Worm (Caenorhabditis elegans) whole organism, L4 larva: ENCODE results near the gene lipl-4.

Experiments used
- D1046.2 ChIP-seq: fragments of 200-800 bp; sonication (Bioruptor generic); IDR thresholded peaks from 2 replicates; pipeline ENCODE4 v1.3.6; 2022; ENCODE audit warnings: missing genetic modification characterization, missing compliant biosample characterization
- T20F7.1 ChIP-seq: fragments of 200-800 bp; sonication (Bioruptor generic); optimal IDR thresholded peaks from 2 replicates; lab custom pipeline; 2018; ENCODE audit warnings: mild to moderate bottlenecking, missing genetic modification characterization, missing compliant biosample characterization
- T26A8.4 ChIP-seq: fragments of 200-800 bp; sonication (Bioruptor generic); IDR thresholded peaks from 2 replicates; pipeline ENCODE4 v1.3.6; 2022; ENCODE audit warnings: missing genetic modification characterization, missing compliant biosample characterization
- aha-1 ChIP-seq: fragments of 150-350 bp; peaks from one replicate; lab custom pipeline; 2014; ENCODE audit warnings: missing biosample characterization, missing genetic modification characterization
- attf-4 ChIP-seq: sonication (generic microtip); optimal IDR thresholded peaks from 3 replicates; lab custom pipeline; 2017; ENCODE audit warnings: missing biosample characterization, missing genetic modification characterization
- ceh-28 ChIP-seq: fragments of 150-350 bp; optimal IDR thresholded peaks from 2 replicates; lab custom pipeline; 2014; ENCODE audit warnings: missing biosample characterization, missing genetic modification reagents, missing genetic modification characterization
- ceh-32 ChIP-seq: sonication (generic microtip); optimal IDR thresholded peaks from 2 replicates; lab custom pipeline; 2016; ENCODE audit warnings: mild to moderate bottlenecking, missing genetic modification characterization, missing compliant biosample characterization; ENCODE audit not compliant: poor library complexity
- ceh-44 ChIP-seq: fragments of 200-800 bp; sonication (Bioruptor generic); IDR thresholded peaks from 2 replicates; pipeline ENCODE4 v1.3.6; 2022; ENCODE audit warnings: missing genetic modification reagents, missing genetic modification characterization, missing compliant biosample characterization
- ceh-62 ChIP-seq: sonication (generic microtip); optimal IDR thresholded peaks from 2 replicates; lab custom pipeline; 2017; ENCODE audit warnings: missing biosample characterization, missing genetic modification characterization
- ctbp-1 ChIP-seq: fragments of 200-800 bp; sonication (Bioruptor generic); IDR thresholded peaks from 2 replicates; pipeline ENCODE4 v1.3.6; 2022; ENCODE audit warnings: missing genetic modification reagents, missing genetic modification characterization, missing compliant biosample characterization
- daf-12 ChIP-seq: fragments of 150-350 bp; optimal IDR thresholded peaks from 2 replicates; lab custom pipeline; 2014; ENCODE audit warnings: missing biosample characterization, missing genetic modification reagents, missing genetic modification characterization
- daf-16 ChIP-seq, 3 experiments: sonication (generic microtip); optimal IDR thresholded peaks; 2 replicates each; lab custom pipeline; 2016 to 2017; ENCODE audit warnings: missing genetic modification characterization in 3 of 3, missing genetic modification reagents in 3 of 3, mild to moderate bottlenecking in 2 of 3, missing compliant biosample characterization in 2 of 3, missing biosample characterization in 1 of 3, moderate library complexity in 1 of 3
- dmd-8 ChIP-seq: fragments of 200-800 bp; sonication (Bioruptor generic); IDR thresholded peaks from 2 replicates; pipeline ENCODE4 v1.3.6; 2022; ENCODE audit warnings: missing genetic modification characterization, missing compliant biosample characterization
- dmd-9 ChIP-seq: fragments of 200-800 bp; sonication (Bioruptor generic); IDR thresholded peaks from 2 replicates; pipeline ENCODE4 v1.3.6; 2022; ENCODE audit warnings: missing genetic modification reagents, missing genetic modification characterization, missing compliant biosample characterization
- duxl-1 ChIP-seq: sonication (generic microtip); optimal IDR thresholded peaks from 2 replicates; lab custom pipeline; 2016; ENCODE audit warnings: mild to moderate bottlenecking, missing genetic modification characterization, moderate library complexity, missing compliant biosample characterization; ENCODE audit not compliant: poor library complexity
- egl-43 ChIP-seq: fragments of 200-800 bp; sonication (Bioruptor generic); IDR thresholded peaks from 2 replicates; pipeline ENCODE4 v1.3.6; 2022; ENCODE audit warnings: missing genetic modification reagents, missing genetic modification characterization, missing compliant biosample characterization
- hlh-11 ChIP-seq: fragments of 200-800 bp; sonication (Bioruptor generic); optimal IDR thresholded peaks from 2 replicates; lab custom pipeline; 2018; ENCODE audit warnings: mild to moderate bottlenecking, missing genetic modification characterization, missing compliant biosample characterization
- hlh-30 ChIP-seq: sonication (generic microtip); optimal IDR thresholded peaks from 2 replicates; lab custom pipeline; 2017; ENCODE audit warnings: antibody characterized with exemption, mild to moderate bottlenecking, missing genetic modification characterization, missing compliant biosample characterization; ENCODE audit not compliant: insufficient read depth
- jun-1 ChIP-seq: fragments of 150-350 bp; optimal IDR thresholded peaks from 2 replicates; lab custom pipeline; 2014; ENCODE audit warnings: missing biosample characterization, missing genetic modification reagents, missing genetic modification characterization
- lim-7 ChIP-seq: fragments of 200-800 bp; sonication (Bioruptor generic); IDR thresholded peaks from 2 replicates; pipeline ENCODE4 v1.3.6; 2022; ENCODE audit warnings: missing genetic modification characterization, missing compliant biosample characterization
- lin-1 ChIP-seq: fragments of 200-800 bp; sonication (Bioruptor generic); IDR thresholded peaks from 2 replicates; pipeline ENCODE4 v1.3.6; 2022; ENCODE audit warnings: missing genetic modification reagents, missing genetic modification characterization, missing compliant biosample characterization
- lin-38 ChIP-seq: fragments of 200-800 bp; sonication (Bioruptor generic); IDR thresholded peaks from 2 replicates; pipeline ENCODE4 v1.3.6; 2022; ENCODE audit warnings: missing genetic modification reagents, missing genetic modification characterization, missing compliant biosample characterization
- lsy-2 ChIP-seq, 2 experiments: fragments of 150-350 bp in 1 of 2; sonication (generic microtip) in 1 of 2; optimal IDR thresholded peaks; 2 replicates each; lab custom pipeline; 2014 to 2017; ENCODE audit warnings: missing biosample characterization in 2 of 2, missing genetic modification characterization in 2 of 2
- mdt-29 ChIP-seq: fragments of 200-800 bp; sonication (Bioruptor generic); IDR thresholded peaks from 2 replicates; pipeline ENCODE4 v1.3.6; 2022; ENCODE audit warnings: missing genetic modification reagents, missing genetic modification characterization, missing compliant biosample characterization
- mep-1 ChIP-seq: fragments of 150-350 bp; sonication (generic microtip); optimal IDR thresholded peaks from 3 replicates; lab custom pipeline; 2014; ENCODE audit warnings: missing biosample characterization, missing genetic modification characterization
- mxl-2 ChIP-seq: fragments of 200-800 bp; sonication (Bioruptor generic); conservative IDR thresholded peaks from 2 replicates; pipeline ENCODE4 v1.3.6; 2022; ENCODE audit warnings: missing genetic modification reagents, missing genetic modification characterization, missing compliant biosample characterization
- mxl-3 ChIP-seq: fragments of 200-800 bp; sonication (Bioruptor generic); optimal IDR thresholded peaks from 2 replicates; lab custom pipeline; 2018; ENCODE audit warnings: mild to moderate bottlenecking, missing genetic modification characterization, missing compliant biosample characterization
- nhr-102 ChIP-seq: sonication (generic microtip); optimal IDR thresholded peaks from 2 replicates; lab custom pipeline; 2016; ENCODE audit warnings: mild to moderate bottlenecking, missing genetic modification characterization, moderate library complexity, missing compliant biosample characterization
- nhr-11 ChIP-seq: fragments of 150-350 bp; optimal IDR thresholded peaks from 2 replicates; lab custom pipeline; 2014; ENCODE audit warnings: missing biosample characterization, missing genetic modification characterization
- nhr-25 ChIP-seq: sonication (generic microtip); optimal IDR thresholded peaks from 2 replicates; lab custom pipeline; 2017; ENCODE audit warnings: missing genetic modification characterization, mild to moderate bottlenecking, missing compliant biosample characterization, antibody characterized with exemption, moderate library complexity, borderline replicate concordance; ENCODE audit not compliant: insufficient read depth
- nhr-28 ChIP-seq: fragments of 150-350 bp; optimal IDR thresholded peaks from 2 replicates; lab custom pipeline; 2014; ENCODE audit warnings: missing biosample characterization, missing genetic modification characterization
- nhr-48 ChIP-seq: sonication (generic microtip); optimal IDR thresholded peaks from 2 replicates; lab custom pipeline; 2016; ENCODE audit warnings: mild to moderate bottlenecking, missing genetic modification characterization, missing compliant biosample characterization
- nhr-6 ChIP-seq: fragments of 150-350 bp; optimal IDR thresholded peaks from 2 replicates; lab custom pipeline; 2014; ENCODE audit warnings: missing biosample characterization, missing genetic modification characterization
- pha-4 ChIP-seq, 2 experiments: fragments of 150-350 bp in 1 of 2; fragments of 200-800 bp in 1 of 2; sonication (Bioruptor generic) in 1 of 2; IDR thresholded peaks in 1 of 2; optimal IDR thresholded peaks in 1 of 2; 2 replicates each; pipeline versions ENCODE4 v1.3.6 to Lab custom; 2014 to 2022; ENCODE audit warnings: missing genetic modification characterization in 2 of 2, missing genetic modification reagents in 2 of 2, missing biosample characterization in 1 of 2, missing compliant biosample characterization in 1 of 2
- pqm-1 ChIP-seq: sonication (generic microtip); optimal IDR thresholded peaks from 2 replicates; lab custom pipeline; 2017; ENCODE audit warnings: missing biosample characterization, missing genetic modification characterization
- set-16 ChIP-seq: fragments of 200-800 bp; sonication (Bioruptor generic); IDR thresholded peaks from 2 replicates; pipeline ENCODE4 v1.3.6; 2022; ENCODE audit warnings: missing genetic modification reagents, missing genetic modification characterization, missing compliant biosample characterization
- skn-1 ChIP-seq: fragments of 150-350 bp; optimal IDR thresholded peaks from 2 replicates; lab custom pipeline; 2014; ENCODE audit warnings: missing biosample characterization, missing genetic modification characterization
- snpc-4 ChIP-seq: fragments of 150-350 bp; optimal IDR thresholded peaks from 2 replicates; lab custom pipeline; 2014; ENCODE audit warnings: missing biosample characterization, missing genetic modification characterization
- tra-1 ChIP-seq: fragments of 200-800 bp; sonication (Bioruptor generic); IDR thresholded peaks from 2 replicates; pipeline ENCODE4 v1.3.6; 2022; ENCODE audit warnings: missing genetic modification reagents, missing genetic modification characterization, missing compliant biosample characterization
- unc-62 ChIP-seq, 3 experiments: fragments of 150-350 bp in 1 of 3; sonication (generic microtip); optimal IDR thresholded peaks in 2 of 3; peaks in 1 of 3; 1 replicate in 1 of 3; 2 replicates in 2 of 3; lab custom pipeline; 2014 to 2017; ENCODE audit warnings: missing biosample characterization in 3 of 3, missing genetic modification characterization in 3 of 3, missing genetic modification reagents in 3 of 3, missing genotype in 1 of 3
- zip-2 ChIP-seq: fragments of 150-350 bp; optimal IDR thresholded peaks from 2 replicates; lab custom pipeline; 2014; ENCODE audit warnings: missing biosample characterization, missing genetic modification characterization
- ztf-11 ChIP-seq: fragments of 150-350 bp; optimal IDR thresholded peaks from 2 replicates; lab custom pipeline; 2014; ENCODE audit warnings: missing biosample characterization, missing genetic modification characterization

lipl-4 gene

DNA sequence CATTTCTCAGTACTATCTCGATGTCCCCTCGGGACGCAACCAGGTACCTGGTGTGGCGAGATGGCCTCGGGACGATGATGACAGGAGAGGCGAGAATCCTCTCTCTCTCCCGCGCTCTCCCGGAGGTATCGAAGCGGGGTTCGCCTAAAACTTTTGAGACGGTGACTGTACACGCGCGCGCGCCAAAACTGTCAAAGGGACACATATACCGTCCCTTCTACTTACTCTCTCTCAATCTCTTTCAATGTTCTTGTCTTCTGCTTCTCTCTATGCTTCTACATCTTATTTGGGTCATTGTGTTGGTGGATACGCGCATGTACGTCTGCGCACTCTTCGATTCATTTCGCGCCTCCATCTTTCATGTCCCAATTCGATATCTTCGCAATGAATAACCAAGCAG, 8.1 kb upstream of the lipl-4 start:
- TF ChIP-seq egl-43 (GFP tag; lab: Robert Waterston, UW) (0 out of 2 replicates have a peak, but pooled peaks have one; percentile 27), lsy-2 (tag; optimal IDR thresholded peaks at IDR 0.05; lab: Kevin White, UChicago) (peak in 1 of 2 experiments; percentile 10), aha-1 (peak; percentile 72), set-16 (GFP tag; lab: Robert Waterston, UW) (peak; percentile 90), pha-4 (GFP tag; IDR thresholded peaks at IDR 0.05; lab: Robert Waterston, UW) (no peak), pha-4 (tag; optimal IDR thresholded peaks at IDR 0.05; lab: Kevin White, UChicago) (no peak), daf-16 (GFP tag; optimal IDR thresholded peaks at IDR 0.05; lab: Kevin White, UChicago) (no peak), daf-16 (tag; optimal IDR thresholded peaks at IDR 0.05; lab: Kevin White, UChicago) (no peak), hlh-11 (tag; lab: Kevin White, UChicago) (peak; percentile 46), nhr-25 (tag; lab: Kevin White, UChicago) (peak; percentile 14), hlh-30 (peak; percentile 45), mxl-3 (GFP tag; lab: Kevin White, UChicago) (peak; percentile 66), unc-62 (GFP tag; optimal IDR thresholded peaks at IDR 0.05 in 1 of 2; lab: Kevin White, UChicago) (peak in 1 of 2 experiments; percentile 97), unc-62 (tag; optimal IDR thresholded peaks at IDR 0.05; lab: Kevin White, UChicago) (no peak)

DNA sequence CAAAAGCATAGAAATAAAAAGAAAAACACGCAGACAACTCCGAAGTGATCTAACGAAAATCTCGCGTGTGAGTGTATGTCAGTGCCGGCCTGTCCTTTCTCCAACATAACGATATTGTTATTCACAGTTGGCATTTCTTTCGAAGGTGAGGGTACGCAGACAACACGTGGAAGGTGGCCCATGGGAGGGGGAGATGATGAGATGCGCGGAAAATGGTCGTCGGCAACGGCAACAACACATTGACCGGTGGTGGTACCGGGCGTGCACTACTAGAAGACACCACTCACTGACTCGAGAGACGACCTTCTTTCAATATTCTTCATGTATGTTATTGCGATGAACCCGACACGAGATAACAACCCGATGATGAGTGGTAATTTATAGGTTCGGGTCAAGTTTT, 5.0 kb upstream of the lipl-4 start:
- TF ChIP-seq ztf-11 = no peak
- TF ChIP-seq nhr-25 (tag; lab: Kevin White, UChicago) = peak; percentile 33
- no peak for TF ChIP-seq skn-1 (tag; lab: Kevin White, UChicago)
- no peak for TF ChIP-seq lin-38 (GFP tag; lab: Robert Waterston, UW)
- no peak for TF ChIP-seq daf-12
- peak; percentile 57 for TF ChIP-seq mxl-3 (GFP tag; lab: Kevin White, UChicago)
- no peak for TF ChIP-seq dmd-8 (GFP tag; lab: Robert Waterston, UW)
- TF ChIP-seq hlh-30 = peak; percentile 51
- TF ChIP-seq unc-62 (GFP tag; optimal IDR thresholded peaks at IDR 0.05 in 1 of 2; lab: Kevin White, UChicago) = peak in 1 of 2 experiments; percentile 78
- no peak for TF ChIP-seq unc-62 (tag; optimal IDR thresholded peaks at IDR 0.05; lab: Kevin White, UChicago)

DNA sequence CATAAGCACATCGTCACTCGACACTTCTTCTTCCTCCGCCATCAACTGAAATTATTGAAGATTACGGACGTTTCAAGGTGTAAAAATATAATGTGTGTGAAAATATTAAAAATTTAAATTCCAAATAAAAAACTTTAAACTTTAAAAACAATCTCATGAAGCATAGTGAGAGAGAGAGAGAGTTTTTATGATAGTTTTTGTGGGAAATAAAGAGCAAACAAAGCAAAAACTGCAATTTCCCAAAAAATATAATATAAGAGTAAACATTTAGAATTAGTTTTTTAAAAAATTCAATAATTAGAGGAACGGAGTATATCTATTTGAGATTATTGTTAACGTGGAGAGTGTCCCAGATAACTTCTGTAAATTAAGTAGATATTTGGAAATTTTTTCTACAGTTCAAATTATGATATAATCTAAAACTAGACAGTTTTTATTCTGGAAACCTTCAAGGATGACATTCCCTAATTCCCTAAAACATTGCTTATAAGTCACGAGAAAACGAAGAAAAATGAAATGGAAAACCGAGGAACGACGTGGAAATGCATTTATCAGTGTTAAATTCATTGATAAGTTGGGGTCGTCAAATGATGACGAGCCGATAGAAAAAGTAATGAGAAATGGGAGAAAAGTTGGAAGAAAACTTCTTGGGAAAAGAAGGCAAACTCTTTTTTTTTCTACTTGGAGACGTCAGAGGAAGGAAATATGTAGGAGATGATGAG, 3.4 kb upstream of the lipl-4 start, which contains the start of gene dre-1:
TSS of gene dre-1 (minus strand) at position 51 of the 722 bp plus-strand sequence.
- TF ChIP-seq ctbp-1 (GFP tag; lab: Robert Waterston, UW) (no peak), snpc-4 (tag; lab: Kevin White, UChicago) (no peak), unc-62 (GFP tag; optimal IDR thresholded peaks at IDR 0.05 in 1 of 2; lab: Kevin White, UChicago) (no peak), unc-62 (tag; optimal IDR thresholded peaks at IDR 0.05; lab: Kevin White, UChicago) (no peak), skn-1 (tag; lab: Kevin White, UChicago) (no peak), D1046.2 (no peak), aha-1 (peak; percentile 71), lim-7 (GFP tag; lab: Robert Waterston, UW) (no peak), dmd-9 (no peak), jun-1 (tag; lab: Kevin White, UChicago) (no peak), nhr-48 (tag; lab: Kevin White, UChicago) (no peak), ceh-62 (tag; lab: Kevin White, UChicago) (no peak), pqm-1 (tag; lab: Kevin White, UChicago) (peak; percentile 37), hlh-30 (peak; percentile 11), mdt-29 (no peak), lsy-2 (tag; optimal IDR thresholded peaks at IDR 0.05; lab: Kevin White, UChicago) (no peak), attf-4 (tag; lab: Kevin White, UChicago) (no peak), nhr-102 (tag; lab: Kevin White, UChicago) (no peak), nhr-6 (tag; lab: Kevin White, UChicago) (no peak), nhr-11 (tag; lab: Kevin White, UChicago) (no peak), mxl-2 (GFP tag; lab: Robert Waterston, UW) (no peak), ceh-28 (tag; lab: Kevin White, UChicago) (no peak), duxl-1 (tag; lab: Kevin White, UChicago) (no peak), T26A8.4 (GFP tag; lab: Robert Waterston, UW) (no peak), tra-1 (GFP tag; lab: Robert Waterston, UW) (no peak), nhr-28 (tag; lab: Kevin White, UChicago) (peak; percentile 45), mep-1 (no peak), zip-2 (tag; lab: Kevin White, UChicago) (no peak), daf-16 (GFP tag; optimal IDR thresholded peaks at IDR 0.05; lab: Kevin White, UChicago) (no peak), daf-16 (tag; optimal IDR thresholded peaks at IDR 0.05; lab: Kevin White, UChicago) (peak; percentile 26), T20F7.1 (GFP tag; lab: Kevin White, UChicago) (no peak), lin-1 (GFP tag; lab: Robert Waterston, UW) (no peak), ceh-44 (GFP tag; lab: Robert Waterston, UW) (no peak), ceh-32 (tag; lab: Kevin White, UChicago) (no peak)
